Worm (Caenorhabditis elegans) whole organism, late embryonic: ENCODE data around the gene dlhd-1.

ENCODE experiments used
- ceh-45 ChIP-seq: fragments of 200-800 bp; sonication (Bioruptor generic); IDR thresholded peaks from 2 replicates; pipeline ENCODE4 v1.3.6; 2022; ENCODE audit warnings: missing genetic modification reagents, missing genetic modification characterization, missing compliant biosample characterization
- rnt-1 ChIP-seq: sonication (generic microtip); optimal IDR thresholded peaks from 2 replicates; lab custom pipeline; 2016; ENCODE audit warnings: missing genetic modification characterization, missing compliant biosample characterization

DNA sequence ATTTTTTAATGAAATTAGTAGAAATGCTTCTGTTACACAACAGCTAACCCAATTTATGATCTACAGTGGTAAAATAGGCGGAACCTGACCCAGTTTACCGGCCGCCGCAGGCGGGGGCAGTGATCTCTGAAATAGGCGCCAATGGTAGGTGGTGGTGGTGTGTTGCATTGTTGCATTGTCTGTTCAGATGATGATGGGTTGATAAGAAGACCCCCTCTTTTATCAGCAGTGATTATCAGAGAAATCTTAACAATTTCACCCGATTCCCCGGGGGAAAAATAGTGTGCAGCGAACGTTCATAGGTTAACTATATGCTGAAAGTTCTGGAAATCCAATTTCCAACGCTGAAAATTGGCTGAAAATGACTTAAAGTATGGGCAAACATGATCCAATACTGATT, 33.3 kb downstream of the dlhd-1 start:
- no peak for TF ChIP-seq ceh-45
- TF ChIP-seq rnt-1 (tag; lab: Kevin White, UChicago), result no peak
